Worm (Caenorhabditis elegans): ENCODE results near the gene mrt-2.

- TF ChIP-seq snpc-4 (GFP tag; optimal IDR thresholded peaks at IDR 0.05) (no peak), snpc-4 (tag; optimal IDR thresholded peaks at IDR 0.05) (no peak), hlh-26 (GFP tag; conservative IDR thresholded peaks at IDR 0.05) (no peak), fkh-3 (tag; optimal IDR thresholded peaks at IDR 0.05) (no peak), unc-62 (GFP tag; optimal IDR thresholded peaks at IDR 0.05) (no peak), F49E8.2 (tag; optimal IDR thresholded peaks at IDR 0.05; ENCODE audit: insufficient read depth) (no peak)
Observed at ce11 chrIII:11785961-11786360, 39.4 kb downstream of the mrt-2 start, which contains the start of gene tbx-38.

Data from whole organism, young adult.